Worm (Caenorhabditis elegans): ENCODE data around the gene abu-8.

DNA sequence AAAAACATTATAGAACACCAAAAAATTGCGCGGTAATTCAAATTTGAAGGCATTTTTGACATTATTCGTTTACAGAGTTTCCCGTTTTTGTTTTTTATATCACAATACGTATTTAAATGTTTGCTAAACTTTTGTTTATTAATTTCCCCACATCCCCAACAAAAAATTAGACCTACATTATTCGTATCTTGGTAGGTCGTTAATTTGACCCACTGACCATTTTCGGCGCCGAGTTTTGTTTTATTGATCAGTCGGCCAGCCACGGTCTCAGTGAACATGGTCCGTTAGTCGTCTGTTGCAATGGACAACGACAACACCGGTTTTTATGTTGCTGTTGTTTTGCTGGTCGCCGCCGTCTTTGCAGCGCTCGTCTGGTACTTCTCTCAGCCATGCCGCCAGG lies 45.5 kb upstream of the abu-8 start, which contains the start of gene B0238.15:
- TF ChIP-seq ceh-22 (tag; optimal IDR thresholded peaks at IDR 0.05) (no peak), C08G9.2 (tag; optimal IDR thresholded peaks at IDR 0.05) (no peak), ceh-48 (tag; optimal IDR thresholded peaks at IDR 0.05) (no peak), hlh-13 (GFP tag; optimal IDR thresholded peaks at IDR 0.05) (no peak), ama-1 (optimal IDR thresholded peaks at IDR 0.05) (no peak), ets-4 (tag; optimal IDR thresholded peaks at IDR 0.05) (no peak), pha-4 (tag; optimal IDR thresholded peaks at IDR 0.05) (no peak), odd-2 (tag; optimal IDR thresholded peaks at IDR 0.05) (no peak), unc-55 (GFP tag; optimal IDR thresholded peaks at IDR 0.05) (no peak), nhr-11 (tag; optimal IDR thresholded peaks at IDR 0.05) (no peak), ceh-45 (GFP tag; IDR thresholded peaks at IDR 0.05) (no peak), ceh-18 (tag; optimal IDR thresholded peaks at IDR 0.05) (no peak)
